Fruit fly (Drosophila melanogaster) whole organism, wandering third instar larva: ENCODE data around the gene lap.

ENCODE experiments used
- Abd-B ChIP-seq: fragments of >200 bp; optimal IDR thresholded peaks from 2 replicates; lab custom pipeline; 2017; ENCODE audit warnings: missing biosample characterization, missing genetic modification characterization
- CG32264 ChIP-seq: fragments of 200-800 bp; sonication (Bioruptor generic); optimal IDR thresholded peaks from 2 replicates; lab custom pipeline; 2016; ENCODE audit warnings: missing biosample characterization, missing genetic modification characterization
- CG9705 ChIP-seq: fragments of 200-800 bp; sonication (Bioruptor generic); optimal IDR thresholded peaks from 2 replicates; lab custom pipeline; 2018; ENCODE audit warnings: missing biosample characterization, mild to moderate bottlenecking, missing genetic modification characterization
- CrebA ChIP-seq: fragments of 200-800 bp; sonication (Bioruptor generic); optimal IDR thresholded peaks from 2 replicates; lab custom pipeline; 2016; ENCODE audit warnings: missing biosample characterization, mild to moderate bottlenecking, missing genetic modification characterization, borderline replicate concordance
- Dfd ChIP-seq: fragments of >200 bp; optimal IDR thresholded peaks from 2 replicates; lab custom pipeline; 2017; ENCODE audit warnings: missing biosample characterization, missing genetic modification characterization
- Dif ChIP-seq: fragments of 200-275, 200-300 bp; sonication (Bioruptor generic); optimal IDR thresholded peaks from 2 replicates; lab custom pipeline; 2018; ENCODE audit warnings: missing biosample characterization, missing genetic modification characterization; ENCODE audit not compliant: partially characterized antibody
- GATAd ChIP-seq: sonication (Bioruptor generic); optimal IDR thresholded peaks from 2 replicates; lab custom pipeline; 2016; ENCODE audit warnings: missing biosample characterization, missing genetic modification characterization
- HLH106 ChIP-seq: fragments of 200-800 bp; optimal IDR thresholded peaks from 3 replicates; lab custom pipeline; 2019; ENCODE audit warnings: missing biosample characterization, mild to moderate bottlenecking, missing genetic modification characterization, moderate library complexity
- Hnf4 ChIP-seq: fragments of 200-800 bp; sonication (Bioruptor generic); optimal IDR thresholded peaks from 2 replicates; lab custom pipeline; 2016; ENCODE audit warnings: missing biosample characterization, mild to moderate bottlenecking, missing genetic modification characterization
- Hr78 ChIP-seq: fragments of >200 bp; optimal IDR thresholded peaks from 2 replicates; lab custom pipeline; 2017; ENCODE audit warnings: missing biosample characterization, missing genetic modification characterization
- Hr83 ChIP-seq: fragments of 200-300 bp; sonication (Bioruptor generic); optimal IDR thresholded peaks from 2 replicates; lab custom pipeline; 2016; ENCODE audit warnings: missing biosample characterization, mild to moderate bottlenecking, missing genetic modification characterization, moderate library complexity; ENCODE audit not compliant: poor library complexity, severe bottlenecking
- Jra ChIP-seq: sonication (Bioruptor generic); optimal IDR thresholded peaks from 2 replicates; lab custom pipeline; 2016; ENCODE audit warnings: missing biosample characterization, missing genetic modification characterization
- Mio ChIP-seq: sonication (Bioruptor generic); optimal IDR thresholded peaks from 2 replicates; lab custom pipeline; 2016; ENCODE audit warnings: missing biosample characterization, missing genetic modification characterization
- Myc ChIP-seq: fragments of >200 bp; optimal IDR thresholded peaks from 2 replicates; lab custom pipeline; 2017
- N ChIP-seq: fragments of >200 bp; optimal IDR thresholded peaks from 2 replicates; lab custom pipeline; 2018; ENCODE audit warnings: missing biosample characterization, missing external identifiers, missing genetic modification characterization
- OdsH ChIP-seq: fragments of 200-800 bp; sonication (Bioruptor generic); optimal IDR thresholded peaks from 2 replicates; lab custom pipeline; 2016; ENCODE audit warnings: missing biosample characterization, mild to moderate bottlenecking, missing genetic modification characterization
- Rel ChIP-seq, 2 experiments: fragments of 200-800 bp; sonication (Bioruptor generic) in 1 of 2; optimal IDR thresholded peaks; 2 replicates in 1 of 2; 3 replicates in 1 of 2; lab custom pipeline; 2016 to 2019; ENCODE audit warnings: mild to moderate bottlenecking in 2 of 2, missing biosample characterization in 2 of 2, missing genetic modification characterization in 2 of 2, moderate library complexity in 1 of 2
- Sp1 ChIP-seq: fragments of 200-800 bp; sonication (Bioruptor generic); optimal IDR thresholded peaks from 3 replicates; lab custom pipeline; 2019; ENCODE audit warnings: missing biosample characterization, mild to moderate bottlenecking, missing genetic modification characterization, moderate library complexity
- Vsx2 ChIP-seq: fragments of 200-300, 225-300 bp; sonication (Bioruptor generic); optimal IDR thresholded peaks from 2 replicates; lab custom pipeline; 2018; ENCODE audit warnings: missing biosample characterization, missing genetic modification characterization; ENCODE audit not compliant: partially characterized antibody
- br ChIP-seq: fragments of 200-800 bp; sonication (Bioruptor generic); optimal IDR thresholded peaks from 2 replicates; lab custom pipeline; 2016; ENCODE audit warnings: missing biosample characterization, missing genetic modification characterization
- brk ChIP-seq: fragments of 200-800 bp; sonication (Bioruptor generic); optimal IDR thresholded peaks from 2 replicates; lab custom pipeline; 2016; ENCODE audit warnings: missing biosample characterization, mild to moderate bottlenecking, missing genetic modification characterization
- dl ChIP-seq, 2 experiments: fragments of 175-275, 200-275 bp in 1 of 2; fragments of 200-275 bp in 1 of 2; sonication (Bioruptor generic); optimal IDR thresholded peaks; lab custom pipeline; 2018; ENCODE audit warnings: mild to moderate bottlenecking in 2 of 2, missing biosample characterization in 2 of 2, missing genetic modification characterization in 2 of 2, moderate library complexity in 2 of 2; ENCODE audit not compliant: partially characterized antibody in 2 of 2, insufficient read depth in 1 of 2
- dmrt93B ChIP-seq: fragments of 200-800 bp; sonication (Bioruptor generic); optimal IDR thresholded peaks from 2 replicates; lab custom pipeline; 2018; ENCODE audit warnings: missing biosample characterization, mild to moderate bottlenecking, missing genetic modification characterization
- dsf ChIP-seq: sonication (Bioruptor generic); optimal IDR thresholded peaks from 2 replicates; lab custom pipeline; 2016; ENCODE audit warnings: missing biosample characterization, missing genetic modification characterization, borderline replicate concordance
- ey ChIP-seq: fragments of 200-800 bp; sonication (Bioruptor generic); optimal IDR thresholded peaks from 2 replicates; lab custom pipeline; 2016; ENCODE audit warnings: missing biosample characterization, missing genetic modification characterization
- foxo ChIP-seq, 2 experiments: fragments of 200-800 bp; sonication (Bioruptor generic); optimal IDR thresholded peaks; 2 replicates in 1 of 2; 3 replicates in 1 of 2; lab custom pipeline; 2016 to 2017; ENCODE audit warnings: missing biosample characterization in 2 of 2, missing genetic modification characterization in 2 of 2
- fru ChIP-seq: fragments of 200-800 bp; sonication (Bioruptor generic); optimal IDR thresholded peaks from 3 replicates; lab custom pipeline; 2016; ENCODE audit warnings: missing biosample characterization, mild to moderate bottlenecking, missing genetic modification characterization
- h ChIP-seq: fragments of 200-800 bp; sonication (Bioruptor generic); optimal IDR thresholded peaks from 3 replicates; lab custom pipeline; 2016; ENCODE audit warnings: missing biosample characterization, mild to moderate bottlenecking, missing genetic modification characterization
- jim ChIP-seq: fragments of 175-275, 200-325 bp; sonication (Bioruptor generic); optimal IDR thresholded peaks from 2 replicates; lab custom pipeline; 2016; ENCODE audit warnings: missing biosample characterization, mild to moderate bottlenecking, missing genetic modification characterization
- lola ChIP-seq: fragments of >200 bp; optimal IDR thresholded peaks from 2 replicates; lab custom pipeline; 2017; ENCODE audit warnings: missing biosample characterization, missing genetic modification characterization
- pan ChIP-seq: fragments of >200 bp; optimal IDR thresholded peaks from 2 replicates; lab custom pipeline; 2017
- psq ChIP-seq: fragments of 200-800 bp; sonication (Bioruptor generic); optimal IDR thresholded peaks from 3 replicates; lab custom pipeline; 2017; ENCODE audit warnings: missing biosample characterization, mild to moderate bottlenecking, missing genetic modification characterization, moderate library complexity
- rgr ChIP-seq: fragments of 200-800 bp; sonication (Bioruptor generic); optimal IDR thresholded peaks from 3 replicates; lab custom pipeline; 2016; ENCODE audit warnings: missing biosample characterization, mild to moderate bottlenecking, missing genetic modification characterization
- sage ChIP-seq: fragments of 200-800 bp; sonication (Bioruptor generic); optimal IDR thresholded peaks from 2 replicates; lab custom pipeline; 2016; ENCODE audit warnings: missing biosample characterization, mild to moderate bottlenecking, missing genetic modification characterization
- sv ChIP-seq: fragments of 200-800 bp; sonication (Bioruptor generic); optimal IDR thresholded peaks from 3 replicates; lab custom pipeline; 2016; ENCODE audit warnings: missing biosample characterization, missing genetic modification characterization
- tai ChIP-seq: sonication (Bioruptor generic); optimal IDR thresholded peaks from 2 replicates; lab custom pipeline; 2016; ENCODE audit warnings: missing biosample characterization, missing genetic modification characterization
- usp ChIP-seq: fragments of >200 bp; optimal IDR thresholded peaks from 2 replicates; lab custom pipeline; 2017; ENCODE audit warnings: missing biosample characterization, missing genetic modification characterization
- woc ChIP-seq: sonication (Bioruptor generic); optimal IDR thresholded peaks from 2 replicates; lab custom pipeline; 2016; ENCODE audit warnings: missing biosample characterization, mild to moderate bottlenecking, missing genetic modification characterization

lap gene

DNA sequence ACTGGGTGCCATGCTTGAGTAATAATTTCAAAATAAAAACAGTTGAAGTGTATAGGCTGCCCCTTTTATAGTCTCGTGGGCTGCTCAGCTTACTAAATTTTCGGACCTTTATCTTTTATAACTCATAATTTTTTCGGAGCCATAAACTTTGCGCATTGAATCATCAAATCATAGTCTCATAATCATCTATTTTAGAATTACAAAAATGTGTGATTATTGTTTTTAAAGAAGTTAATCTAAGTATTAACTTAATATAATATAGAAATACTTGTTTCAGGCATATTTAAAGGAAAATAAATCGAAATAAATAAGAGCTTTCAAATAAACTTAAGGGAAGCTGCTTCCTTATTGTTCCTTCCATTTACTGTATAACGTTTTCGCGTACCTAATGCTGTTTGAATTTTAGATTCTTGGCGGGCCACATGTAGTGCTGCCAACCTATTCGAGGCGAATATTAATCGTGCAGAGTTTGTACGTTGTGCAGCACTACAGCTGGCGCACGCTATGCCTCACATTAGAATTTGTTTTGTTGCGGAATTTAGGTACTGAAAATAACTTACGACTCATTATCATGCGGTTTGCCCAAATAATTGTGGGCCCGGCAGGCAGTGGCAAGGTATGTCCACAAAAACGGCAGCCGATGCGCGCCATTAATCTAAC lies 42.4 kb upstream of the lap start, which contains the start of the genes CG14610 and CG2656:
Gene CG14610 (minus strand): TSS at position 51 of the 660 bp plus-strand sequence.
Gene CG2656 (plus strand): TSS at position 480 of the 660 bp plus-strand sequence.
- TF ChIP-seq rgr (GFP tag; lab: Kevin White, UChicago) (peak; percentile 91), Vsx2 (GFP tag; lab: Kevin White, UChicago) (no peak), foxo (GFP tag; optimal IDR thresholded peaks at IDR 0.05; lab: Kevin White, UChicago) (peak in 1 of 2 experiments; percentile 94), Jra (GFP tag; lab: Kevin White, UChicago) (peak; percentile 77), jim (GFP tag; lab: Kevin White, UChicago) (peak; percentile 62), sage (GFP tag; lab: Kevin White, UChicago) (no peak), CG9705 (GFP tag; lab: Kevin White, UChicago) (peak; percentile 44), pan (lab: Kevin White, UChicago) (no peak), br (GFP tag; lab: Kevin White, UChicago) (peak; percentile 80), Dif (GFP tag; lab: Kevin White, UChicago) (no peak), Mio (GFP tag; lab: Kevin White, UChicago) (peak; percentile 28), psq (GFP tag; lab: Kevin White, UChicago) (peak; percentile 70), Hr83 (peak; percentile 97), dsf (no peak), Dfd (GFP tag; lab: Kevin White, UChicago) (no peak), tai (GFP tag; lab: Kevin White, UChicago) (no peak), Abd-B (GFP tag; lab: Kevin White, UChicago) (no peak), lola (GFP tag; lab: Kevin White, UChicago) (no peak), h (peak; percentile 91), fru (GFP tag; lab: Kevin White, UChicago) (peak; percentile 78), HLH106 (no peak), ey (peak; percentile 79), dmrt93B (no peak), N (GFP tag; lab: Kevin White, UChicago) (no peak), CrebA (no peak), brk (GFP tag; lab: Kevin White, UChicago) (no peak), usp (no peak), sv (peak; percentile 71), woc (GFP tag; lab: Kevin White, UChicago) (no peak), Hnf4 (GFP tag; lab: Kevin White, UChicago) (no peak), OdsH (GFP tag; lab: Kevin White, UChicago) (peak; percentile 71), Myc (peak; percentile 25), GATAd (peak; percentile 44), CG32264 (GFP tag; lab: Kevin White, UChicago) (peak; percentile 23), Hr78 (GFP tag; lab: Kevin White, UChicago) (no peak), dl (GFP tag; optimal IDR thresholded peaks at IDR 0.05; lab: Kevin White, UChicago; ENCODE audit: insufficient read depth in 1 of 2, partially characterized antibody in 2 of 2) (no peak), Rel (GFP tag; optimal IDR thresholded peaks at IDR 0.05; lab: Kevin White, UChicago) (no peak), Rel (tag; optimal IDR thresholded peaks at IDR 0.05; lab: Kevin White, UChicago) (no peak), Sp1 (GFP tag; lab: Kevin White, UChicago) (no peak)

DNA sequence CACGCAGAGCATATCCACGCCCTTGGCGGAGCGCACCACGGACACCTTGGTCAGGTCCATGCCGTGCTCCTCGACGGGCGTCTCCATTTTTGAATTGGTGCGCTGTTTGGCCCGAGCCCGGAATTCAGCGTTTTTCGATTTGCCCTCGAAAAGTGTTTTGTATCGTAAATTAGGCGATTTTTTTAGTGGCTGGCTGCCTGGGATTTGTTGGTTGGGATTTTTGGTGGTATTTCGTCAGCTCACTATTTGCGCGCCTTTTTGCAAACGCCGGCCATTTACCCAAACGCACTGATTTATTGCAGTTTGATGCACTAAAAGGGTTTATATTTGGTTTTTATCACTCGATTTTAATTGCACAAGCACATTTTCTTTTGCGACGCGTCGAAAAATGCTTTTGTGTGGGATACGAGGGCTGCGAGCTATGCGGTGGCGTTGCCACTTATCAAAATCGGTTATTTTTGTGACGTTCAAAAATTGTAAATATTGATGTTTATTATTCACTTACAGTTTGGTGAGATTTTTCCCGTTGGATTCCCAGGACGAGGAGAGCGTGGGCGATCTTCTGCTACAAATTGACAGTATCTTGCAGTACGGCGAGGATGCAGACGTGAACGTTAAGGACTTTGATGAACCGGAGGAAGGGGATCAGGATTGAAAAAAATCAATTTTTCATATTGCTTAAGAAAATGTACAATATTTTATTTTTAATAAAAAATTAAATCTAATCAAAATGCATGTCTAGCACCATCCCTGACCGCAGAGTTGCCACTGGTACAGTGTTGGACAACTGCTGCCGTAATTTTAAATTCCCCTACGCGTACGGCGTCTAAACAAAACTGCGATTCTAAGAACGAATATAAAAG lies 36.0 kb upstream of the lap start, which contains the start of the genes gfzf and Sas-4:
Gene gfzf (minus strand): TSS at position 425 of the 863 bp plus-strand sequence.
Gene Sas-4 (plus strand): TSS at position 824 of the 863 bp plus-strand sequence.
- peak; percentile 46 for TF ChIP-seq psq (GFP tag; lab: Kevin White, UChicago)
- no peak for TF ChIP-seq jim (GFP tag; lab: Kevin White, UChicago)
- no peak for TF ChIP-seq br (GFP tag; lab: Kevin White, UChicago)
- no peak for TF ChIP-seq Abd-B (GFP tag; lab: Kevin White, UChicago)
- no peak for TF ChIP-seq tai (GFP tag; lab: Kevin White, UChicago)
- no peak for TF ChIP-seq h
- peak; percentile 33 for TF ChIP-seq CG9705 (GFP tag; lab: Kevin White, UChicago)
- TF ChIP-seq dsf = peak; percentile 33
- TF ChIP-seq pan (lab: Kevin White, UChicago) = no peak
- TF ChIP-seq dmrt93B = peak; percentile 69
- TF ChIP-seq fru (GFP tag; lab: Kevin White, UChicago) = no peak
- TF ChIP-seq Dif (GFP tag; lab: Kevin White, UChicago) = no peak
- TF ChIP-seq usp = no peak
- TF ChIP-seq sage (GFP tag; lab: Kevin White, UChicago) = no peak
- peak; percentile 55 for TF ChIP-seq ey
- TF ChIP-seq foxo (GFP tag; optimal IDR thresholded peaks at IDR 0.05; lab: Kevin White, UChicago) = peak in 1 of 2 experiments; percentile 81
- peak; percentile 77 for TF ChIP-seq HLH106
- TF ChIP-seq brk (GFP tag; lab: Kevin White, UChicago) = no peak
- TF ChIP-seq Mio (GFP tag; lab: Kevin White, UChicago) = no peak
- TF ChIP-seq N (GFP tag; lab: Kevin White, UChicago) = no peak
- TF ChIP-seq Rel (GFP tag; optimal IDR thresholded peaks at IDR 0.05; lab: Kevin White, UChicago) = no peak
- TF ChIP-seq Rel (tag; optimal IDR thresholded peaks at IDR 0.05; lab: Kevin White, UChicago) = peak; percentile 13
- peak; percentile 60 for TF ChIP-seq GATAd
- peak; percentile 52 for TF ChIP-seq OdsH (GFP tag; lab: Kevin White, UChicago)
- peak; percentile 15 for TF ChIP-seq Myc
- TF ChIP-seq Hr83 = peak; percentile 23
- no peak for TF ChIP-seq Jra (GFP tag; lab: Kevin White, UChicago)
- TF ChIP-seq Sp1 (GFP tag; lab: Kevin White, UChicago) = peak; percentile 51
- TF ChIP-seq CrebA = no peak
- TF ChIP-seq, all 38 proteins: peak for 13
